Fruit fly (Drosophila melanogaster) whole organism, embryonic: ENCODE results near the gene Girdin.

Source experiments
- BEAF-32 ChIP-seq: fragments of 200-800 bp; sonication (Bioruptor generic); optimal IDR thresholded peaks from 3 replicates; lab custom pipeline; 2017; ENCODE audit warnings: missing biosample characterization, missing genetic modification characterization, mild to moderate bottlenecking, moderate library complexity, missing genetic modification reagents
- CG13123 ChIP-seq: fragments of 200-800 bp; sonication (Bioruptor generic); optimal IDR thresholded peaks from 2 replicates; lab custom pipeline; 2016; ENCODE audit warnings: missing biosample characterization, missing genetic modification characterization
- CG13894 ChIP-seq: fragments of 200-800 bp; sonication (Bioruptor generic); optimal IDR thresholded peaks from 3 replicates; lab custom pipeline; 2018; ENCODE audit warnings: missing biosample characterization, mild to moderate bottlenecking, missing genetic modification characterization, moderate library complexity
- CG14860 ChIP-seq: fragments of 200-800 bp; sonication (Bioruptor generic); IDR thresholded peaks from 3 replicates; pipeline ENCODE4 v1.3.6; 2022; ENCODE audit warnings: missing biosample characterization, missing genetic modification characterization; ENCODE audit not compliant: partially characterized antibody
- CG15514 ChIP-seq: fragments of 200-800 bp; sonication (Bioruptor generic); optimal IDR thresholded peaks from 3 replicates; lab custom pipeline; 2017; ENCODE audit warnings: missing biosample characterization, missing genetic modification characterization, mild to moderate bottlenecking, moderate library complexity, missing genetic modification reagents
- CG17385 ChIP-seq: fragments of 200-800 bp; sonication (Bioruptor generic); optimal IDR thresholded peaks from 3 replicates; lab custom pipeline; 2018; ENCODE audit warnings: missing biosample characterization, mild to moderate bottlenecking, missing genetic modification characterization
- CG17612 ChIP-seq: fragments of 200-800 bp; sonication (Bioruptor generic); IDR thresholded peaks from 2 replicates; pipeline ENCODE4 v1.3.6; 2022; ENCODE audit warnings: missing biosample characterization, missing genetic modification characterization
- CG17829 ChIP-seq: fragments of 200-800 bp; optimal IDR thresholded peaks from 2 replicates; lab custom pipeline; 2019; ENCODE audit warnings: missing biosample characterization, mild to moderate bottlenecking, missing genetic modification characterization, moderate library complexity
- CG2129 ChIP-seq: fragments of 200-800 bp; sonication (Bioruptor generic); IDR thresholded peaks from 2 replicates; pipeline ENCODE4 v1.3.6; 2022; ENCODE audit warnings: missing biosample characterization, missing genetic modification characterization; ENCODE audit not compliant: partially characterized antibody
- CG2712 ChIP-seq: fragments of 200-800 bp; optimal IDR thresholded peaks from 3 replicates; lab custom pipeline; 2019; ENCODE audit warnings: missing biosample characterization, mild to moderate bottlenecking, missing genetic modification characterization, moderate library complexity
- CG30403 ChIP-seq: fragments of 200-800 bp; sonication (Bioruptor generic); optimal IDR thresholded peaks from 3 replicates; lab custom pipeline; 2016; ENCODE audit warnings: missing biosample characterization, missing genetic modification characterization
- CG3065 ChIP-seq: fragments of 200-800 bp; sonication (Bioruptor generic); optimal IDR thresholded peaks from 2 replicates; lab custom pipeline; 2016; ENCODE audit warnings: missing biosample characterization, missing genetic modification characterization
- CG32772 ChIP-seq: fragments of 200-800 bp; sonication (Bioruptor generic); IDR thresholded peaks from 2 replicates; pipeline ENCODE4 v1.3.6; 2022; ENCODE audit warnings: missing biosample characterization, missing genetic modification characterization
- CG4282 ChIP-seq: fragments of 200-800 bp; sonication (Bioruptor generic); optimal IDR thresholded peaks from 2 replicates; lab custom pipeline; 2016; ENCODE audit warnings: missing biosample characterization, missing genetic modification characterization
- CG4424 ChIP-seq: fragments of 200-800 bp; sonication (Bioruptor generic); optimal IDR thresholded peaks from 3 replicates; lab custom pipeline; 2016; ENCODE audit warnings: missing biosample characterization, missing genetic modification characterization
- CG6254 ChIP-seq: fragments of 200-800 bp; sonication (Bioruptor generic); optimal IDR thresholded peaks from 3 replicates; lab custom pipeline; 2017; ENCODE audit warnings: mild to moderate bottlenecking, missing biosample characterization, missing genetic modification reagents, missing genetic modification characterization
- CG7786 ChIP-seq: fragments of 200-800 bp; sonication (Bioruptor generic); optimal IDR thresholded peaks from 2 replicates; lab custom pipeline; 2016; ENCODE audit warnings: missing biosample characterization, missing genetic modification characterization
- Dad ChIP-seq: fragments of 200-800 bp; sonication (Bioruptor generic); optimal IDR thresholded peaks from 3 replicates; lab custom pipeline; 2016; ENCODE audit warnings: missing biosample characterization, missing genetic modification characterization
- Dp ChIP-seq: fragments of 200-800 bp; sonication (Bioruptor generic); optimal IDR thresholded peaks from 2 replicates; lab custom pipeline; 2018; ENCODE audit warnings: missing biosample characterization, mild to moderate bottlenecking, missing genetic modification characterization, moderate library complexity
- Drgx ChIP-seq: fragments of 200-800 bp; sonication (Bioruptor generic); IDR thresholded peaks from 2 replicates; pipeline ENCODE4 v1.3.6; 2022; ENCODE audit warnings: missing biosample characterization, missing genetic modification characterization
- ERR ChIP-seq: fragments of 200-800 bp; sonication (Bioruptor generic); optimal IDR thresholded peaks from 2 replicates; lab custom pipeline; 2016; ENCODE audit warnings: missing biosample characterization, missing genetic modification characterization
- MESR4 ChIP-seq: fragments of 200-800 bp; sonication (Bioruptor generic); optimal IDR thresholded peaks from 2 replicates; lab custom pipeline; 2018; ENCODE audit warnings: missing biosample characterization, mild to moderate bottlenecking, missing genetic modification characterization, moderate library complexity
- Meics ChIP-seq: fragments of 200-800 bp; sonication (Bioruptor generic); optimal IDR thresholded peaks from 2 replicates; lab custom pipeline; 2017; ENCODE audit warnings: missing biosample characterization, mild to moderate bottlenecking, missing genetic modification characterization
- Myb ChIP-seq: fragments of 200-800 bp; sonication (Bioruptor generic); optimal IDR thresholded peaks from 2 replicates; lab custom pipeline; 2016; ENCODE audit warnings: missing biosample characterization, missing genetic modification characterization
- Oli ChIP-seq: fragments of 200-800 bp; sonication (Bioruptor generic); optimal IDR thresholded peaks from 2 replicates; lab custom pipeline; 2018; ENCODE audit warnings: missing biosample characterization, mild to moderate bottlenecking, missing genetic modification characterization, moderate library complexity
- Poxn ChIP-seq: fragments of 200-800 bp; sonication (Bioruptor generic); IDR thresholded peaks from 2 replicates; pipeline ENCODE4 v1.3.6; 2022; ENCODE audit warnings: missing biosample characterization, missing genetic modification characterization
- Rfx ChIP-seq: fragments of 200-800 bp; sonication (Bioruptor generic); IDR thresholded peaks from 2 replicates; pipeline ENCODE4 v1.3.6; 2022; ENCODE audit warnings: missing biosample characterization, missing genetic modification characterization
- Sin3A ChIP-seq: fragments of >200 bp; optimal IDR thresholded peaks from 2 replicates; lab custom pipeline; 2018
- Sox102F ChIP-seq: fragments of 200-800 bp; sonication (Bioruptor generic); optimal IDR thresholded peaks from 2 replicates; lab custom pipeline; 2018; ENCODE audit warnings: missing biosample characterization, mild to moderate bottlenecking, missing genetic modification characterization, moderate library complexity
- Tbp ChIP-seq: fragments of >200 bp; optimal IDR thresholded peaks from 2 replicates; lab custom pipeline; 2018; ENCODE audit warnings: missing biosample characterization, missing genetic modification characterization
- Xbp1 ChIP-seq: fragments of 200-800 bp; sonication (Bioruptor generic); optimal IDR thresholded peaks from 3 replicates; lab custom pipeline; 2016; ENCODE audit warnings: missing biosample characterization, mild to moderate bottlenecking, missing genetic modification characterization
- ara ChIP-seq: fragments of 200-800 bp; sonication (Bioruptor generic); IDR thresholded peaks from 2 replicates; pipeline ENCODE4 v1.3.6; 2022; ENCODE audit warnings: missing biosample characterization, missing genetic modification characterization
- bbx ChIP-seq: fragments of 200-800 bp; sonication (Bioruptor generic); IDR thresholded peaks from 2 replicates; pipeline ENCODE4 v1.3.6; 2022; ENCODE audit warnings: missing biosample characterization, missing genetic modification characterization; ENCODE audit not compliant: partially characterized antibody
- bigmax ChIP-seq: fragments of 200-800 bp; sonication (Bioruptor generic); optimal IDR thresholded peaks from 2 replicates; lab custom pipeline; 2018; ENCODE audit warnings: missing biosample characterization, mild to moderate bottlenecking, missing genetic modification characterization
- cad ChIP-seq: fragments of >200 bp; optimal IDR thresholded peaks from 2 replicates; lab custom pipeline; 2017; ENCODE audit warnings: missing biosample characterization, missing genetic modification characterization
- cwo ChIP-seq: fragments of 200-800 bp; sonication (Bioruptor generic); optimal IDR thresholded peaks from 3 replicates; lab custom pipeline; 2017; ENCODE audit warnings: missing biosample characterization, missing genetic modification characterization, mild to moderate bottlenecking, moderate library complexity, missing genetic modification reagents
- da ChIP-seq: fragments of 200-800 bp; sonication (Bioruptor generic); optimal IDR thresholded peaks from 2 replicates; lab custom pipeline; 2016; ENCODE audit warnings: missing biosample characterization, missing genetic modification characterization
- dmrt99B ChIP-seq: fragments of 200-800 bp; sonication (Bioruptor generic); optimal IDR thresholded peaks from 2 replicates; lab custom pipeline; 2018; ENCODE audit warnings: missing biosample characterization, mild to moderate bottlenecking, missing genetic modification characterization, moderate library complexity
- fd102C ChIP-seq: fragments of 200-800 bp; sonication (Bioruptor generic); optimal IDR thresholded peaks from 2 replicates; lab custom pipeline; 2018; ENCODE audit warnings: missing biosample characterization, mild to moderate bottlenecking, missing genetic modification characterization, moderate library complexity
- gem ChIP-seq: fragments of 200-800 bp; sonication (Bioruptor generic); optimal IDR thresholded peaks from 2 replicates; lab custom pipeline; 2019; ENCODE audit warnings: missing biosample characterization, mild to moderate bottlenecking, missing genetic modification characterization, moderate library complexity
- gro ChIP-seq: fragments of 200-800 bp; sonication (Bioruptor generic); optimal IDR thresholded peaks from 2 replicates; lab custom pipeline; 2016; ENCODE audit warnings: missing biosample characterization, missing genetic modification characterization
- gsb ChIP-seq: fragments of 200-800 bp; sonication (Bioruptor generic); IDR thresholded peaks from 2 replicates; pipeline ENCODE4 v1.3.6; 2022; ENCODE audit warnings: missing biosample characterization, missing genetic modification characterization
- ind ChIP-seq: fragments of 200-800 bp; sonication (Bioruptor generic); optimal IDR thresholded peaks from 3 replicates; lab custom pipeline; 2016; ENCODE audit warnings: missing biosample characterization, missing genetic modification characterization
- insv ChIP-seq, 2 experiments: fragments of 200-800 bp; sonication (Bioruptor generic); optimal IDR thresholded peaks; 3 replicates each; lab custom pipeline; 2016 to 2018; ENCODE audit warnings: missing biosample characterization in 2 of 2, missing genetic modification characterization in 2 of 2
- kni ChIP-seq: fragments of 200-800 bp; sonication (Bioruptor generic); optimal IDR thresholded peaks from 3 replicates; lab custom pipeline; 2017; ENCODE audit warnings: mild to moderate bottlenecking, missing biosample characterization, missing genetic modification reagents, missing genetic modification characterization
- mirr ChIP-seq: fragments of 200-800 bp; sonication (Bioruptor generic); optimal IDR thresholded peaks from 3 replicates; lab custom pipeline; 2018; ENCODE audit warnings: missing biosample characterization, mild to moderate bottlenecking, missing genetic modification characterization
- salm ChIP-seq: fragments of 200-800 bp; sonication (Bioruptor generic); optimal IDR thresholded peaks from 2 replicates; lab custom pipeline; 2018; ENCODE audit warnings: missing biosample characterization, mild to moderate bottlenecking, missing genetic modification characterization
- sens-2 ChIP-seq: fragments of 200-800 bp; sonication (Bioruptor generic); IDR thresholded peaks from 2 replicates; pipeline ENCODE4 v1.3.6; 2022; ENCODE audit warnings: missing biosample characterization, missing genetic modification characterization
- sim ChIP-seq: fragments of 200-800 bp; sonication (Bioruptor generic); IDR thresholded peaks from 2 replicates; pipeline ENCODE4 v1.3.6; 2022; ENCODE audit warnings: missing biosample characterization, missing genetic modification characterization
- sima ChIP-seq: fragments of 200-800 bp; sonication (Bioruptor generic); optimal IDR thresholded peaks from 2 replicates; lab custom pipeline; 2016; ENCODE audit warnings: missing biosample characterization, missing genetic modification characterization
- so ChIP-seq: fragments of 200-800 bp; sonication (Bioruptor generic); IDR thresholded peaks from 3 replicates; pipeline ENCODE4 v1.3.6; 2022; ENCODE audit warnings: missing biosample characterization, missing genetic modification characterization
- zfh2 ChIP-seq: fragments of 200-800 bp; sonication (Bioruptor generic); optimal IDR thresholded peaks from 2 replicates; lab custom pipeline; 2016; ENCODE audit warnings: missing biosample characterization, missing genetic modification characterization

Gene Girdin

DNA sequence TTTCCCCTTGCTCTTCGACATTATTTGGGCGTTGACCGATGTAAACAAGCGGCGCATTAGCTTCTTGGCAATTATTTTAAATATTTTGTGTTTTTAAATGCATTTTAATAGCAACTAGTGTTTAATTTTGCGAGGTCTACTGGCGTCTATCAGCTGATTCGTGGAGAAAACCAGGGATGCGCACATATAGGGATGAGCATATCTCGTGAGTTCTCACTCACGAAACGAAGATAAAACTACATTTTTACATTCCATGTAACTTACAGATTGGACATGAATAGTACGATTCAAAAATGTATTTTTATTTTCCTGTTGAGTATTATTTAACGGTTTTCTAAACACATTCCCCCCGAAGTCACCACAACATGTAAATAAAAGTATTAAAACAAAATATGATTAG is 18.7 kb downstream of the Girdin start, which contains the start of gene CG14966 (continued):
- TF ChIP-seq Xbp1 (GFP tag; lab: Kevin White, UChicago) (peak; percentile 52), Dp (peak; percentile 42), MESR4 (GFP tag; lab: Kevin White, UChicago) (peak; percentile 62), insv (GFP tag; optimal IDR thresholded peaks at IDR 0.05; lab: Kevin White, UChicago) (no peak), kni (GFP tag; lab: Kevin White, UChicago) (peak; percentile 20), ind (peak; percentile 19), Dad (GFP tag; lab: Kevin White, UChicago) (no peak), CG3065 (GFP tag; lab: Kevin White, UChicago) (no peak), CG17385 (GFP tag; lab: Kevin White, UChicago) (no peak), Rfx (GFP tag; lab: Robert Waterston, UW) (peak; percentile 73), CG17612 (GFP tag; lab: Robert Waterston, UW) (no peak), ara (GFP tag; lab: Robert Waterston, UW) (no peak), BEAF-32 (peak; percentile 90), bbx (GFP tag; lab: Robert Waterston, UW) (peak; percentile 96), Tbp (GFP tag; lab: Kevin White, UChicago) (no peak), da (GFP tag; lab: Kevin White, UChicago) (no peak), sens-2 (GFP tag; lab: Robert Waterston, UW) (no peak), gro (GFP tag; lab: Kevin White, UChicago) (peak; percentile 58), bigmax (GFP tag; lab: Kevin White, UChicago) (peak; percentile 8), CG2712 (peak; percentile 44), CG17829 (tag; lab: Kevin White, UChicago) (peak; percentile 66), Myb (GFP tag; lab: Kevin White, UChicago) (peak; percentile 95), sim (GFP tag; lab: Robert Waterston, UW) (no peak), fd102C (no peak), Sin3A (lab: Kevin White, UChicago) (peak; percentile 24), ERR (GFP tag; lab: Kevin White, UChicago) (peak; percentile 25), zfh2 (GFP tag; lab: Kevin White, UChicago) (peak; percentile 22), gsb (no peak), CG6254 (GFP tag; lab: Kevin White, UChicago) (no peak), CG32772 (no peak), CG4424 (GFP tag; lab: Kevin White, UChicago) (peak; percentile 1), gem (tag; lab: Kevin White, UChicago) (peak; percentile 33), CG30403 (peak; percentile 13), Meics (peak; percentile 38), salm (no peak), sima (no peak), Sox102F (GFP tag; lab: Kevin White, UChicago) (no peak), dmrt99B (tag; lab: Kevin White, UChicago) (no peak), CG15514 (GFP tag; lab: Kevin White, UChicago) (peak; percentile 83), CG4282 (GFP tag; lab: Kevin White, UChicago) (no peak), cwo (no peak), Poxn (GFP tag; lab: Robert Waterston, UW) (no peak), Drgx (GFP tag; lab: Robert Waterston, UW) (no peak), CG13123 (GFP tag; lab: Kevin White, UChicago) (no peak), Oli (no peak), CG2129 (GFP tag; lab: Robert Waterston, UW) (peak; percentile 80), CG7786 (GFP tag; lab: Kevin White, UChicago) (peak; percentile 0), cad (GFP tag; lab: Kevin White, UChicago) (no peak), so (GFP tag; lab: Robert Waterston, UW) (no peak), CG13894 (tag; lab: Kevin White, UChicago) (peak; percentile 58), CG14860 (GFP tag; lab: Robert Waterston, UW) (peak; percentile 73), mirr (GFP tag; lab: Kevin White, UChicago) (peak; percentile 30)
